Worm (Caenorhabditis elegans) whole organism, L4 larva: ENCODE results near the gene ubc-21.

Source experiments
- aly-2 ChIP-seq: sonication (generic microtip); optimal IDR thresholded peaks from 2 replicates; lab custom pipeline; 2018; ENCODE audit warnings: missing biosample characterization, missing genetic modification characterization
- ama-1 ChIP-seq: fragments of 150-350 bp; optimal IDR thresholded peaks from 2 replicates; lab custom pipeline; 2014; ENCODE audit warnings: inconsistent platforms, mixed read lengths
- ceh-32 ChIP-seq: sonication (generic microtip); optimal IDR thresholded peaks from 2 replicates; lab custom pipeline; 2016; ENCODE audit warnings: mild to moderate bottlenecking, missing genetic modification characterization, missing compliant biosample characterization; ENCODE audit not compliant: poor library complexity
- ctbp-1 ChIP-seq: fragments of 200-800 bp; sonication (Bioruptor generic); IDR thresholded peaks from 2 replicates; pipeline ENCODE4 v1.3.6; 2022; ENCODE audit warnings: missing genetic modification reagents, missing genetic modification characterization, missing compliant biosample characterization
- lin-1 ChIP-seq: fragments of 200-800 bp; sonication (Bioruptor generic); IDR thresholded peaks from 2 replicates; pipeline ENCODE4 v1.3.6; 2022; ENCODE audit warnings: missing genetic modification reagents, missing genetic modification characterization, missing compliant biosample characterization
- lir-3 ChIP-seq: sonication (generic microtip); optimal IDR thresholded peaks from 2 replicates; lab custom pipeline; 2016; ENCODE audit warnings: mild to moderate bottlenecking, missing genetic modification characterization, missing compliant biosample characterization
- mdl-1 ChIP-seq, 2 experiments: fragments of 150-350 bp in 1 of 2; sonication (generic microtip) in 1 of 2; optimal IDR thresholded peaks; 2 replicates each; lab custom pipeline; 2014 to 2017; ENCODE audit warnings: missing biosample characterization in 2 of 2, missing genetic modification characterization in 2 of 2
- mxl-2 ChIP-seq: fragments of 200-800 bp; sonication (Bioruptor generic); conservative IDR thresholded peaks from 2 replicates; pipeline ENCODE4 v1.3.6; 2022; ENCODE audit warnings: missing genetic modification reagents, missing genetic modification characterization, missing compliant biosample characterization
- nhr-42 ChIP-seq: fragments of 200-800 bp; sonication (Bioruptor generic); IDR thresholded peaks from 2 replicates; pipeline ENCODE4 v1.3.6; 2022; ENCODE audit warnings: missing genetic modification characterization, missing compliant biosample characterization
- snpc-4 ChIP-seq: fragments of 150-350 bp; optimal IDR thresholded peaks from 2 replicates; lab custom pipeline; 2014; ENCODE audit warnings: missing biosample characterization, missing genetic modification characterization
- unc-62 ChIP-seq, 3 experiments: fragments of 150-350 bp in 1 of 3; sonication (generic microtip); optimal IDR thresholded peaks in 2 of 3; peaks in 1 of 3; 1 replicate in 1 of 3; 2 replicates in 2 of 3; lab custom pipeline; 2014 to 2017; ENCODE audit warnings: missing biosample characterization in 3 of 3, missing genetic modification characterization in 3 of 3, missing genetic modification reagents in 3 of 3, missing genotype in 1 of 3

DNA sequence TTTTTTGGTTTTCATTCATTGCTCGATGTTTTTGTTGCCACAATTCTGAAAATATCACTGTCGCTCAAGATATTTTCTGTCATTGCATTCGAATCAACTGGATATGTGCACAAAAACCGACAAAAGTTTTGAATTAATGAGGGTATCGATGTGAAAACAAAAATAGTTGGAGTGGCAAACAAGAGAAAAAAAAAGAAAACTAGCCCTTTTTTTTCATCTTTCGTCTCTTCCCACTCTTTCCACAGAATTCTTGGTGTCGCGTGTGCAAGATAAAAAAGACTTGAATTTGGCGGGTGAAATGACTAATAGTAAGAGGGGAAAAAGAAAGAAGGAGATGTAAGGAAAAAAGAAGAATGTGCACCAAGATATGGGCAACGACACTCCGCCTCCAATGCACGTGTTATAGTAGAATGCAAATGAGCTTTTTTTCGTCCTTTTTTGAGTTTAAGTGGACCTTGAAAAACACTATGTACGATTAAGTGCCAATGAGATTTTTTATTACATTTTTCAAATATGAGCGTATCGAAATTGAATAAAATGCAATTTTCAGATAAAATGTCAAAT, at the start of gene ubc-21, which contains the start of gene ubc-22:
- TF ChIP-seq lir-3 (no peak), mxl-2 (GFP tag; lab: Robert Waterston, UW) (no peak), ceh-32 (no peak), ama-1 (lab: Kevin White, UChicago) (no peak), snpc-4 (tag; lab: Kevin White, UChicago) (no peak), ctbp-1 (GFP tag; lab: Robert Waterston, UW) (no peak), mdl-1 (tag; optimal IDR thresholded peaks at IDR 0.05; lab: Kevin White, UChicago) (peak in 1 of 2 experiments; percentile 67), unc-62 (GFP tag; optimal IDR thresholded peaks at IDR 0.05 in 1 of 2; lab: Kevin White, UChicago) (peak in 1 of 2 experiments; percentile 3), unc-62 (tag; optimal IDR thresholded peaks at IDR 0.05; lab: Kevin White, UChicago) (no peak), lin-1 (GFP tag; lab: Robert Waterston, UW) (no peak), aly-2 (tag; lab: Kevin White, UChicago) (no peak), nhr-42 (GFP tag; lab: Robert Waterston, UW) (no peak)
